Fruit fly (Drosophila melanogaster): ENCODE measurements around the gene nero.

Gene nero

dm6 chr3R:31745629-31746081, 1.7 kb downstream of the nero start, which contains the start of gene awd (continued):
- TF ChIP-seq usp (GFP tag; optimal IDR thresholded peaks at IDR 0.05) (no peak), NFAT (GFP tag; IDR thresholded peaks at IDR 0.05) (peak; percentile 14; the same call in 1 of the 2 replicates), CG2116 (GFP tag; optimal IDR thresholded peaks at IDR 0.05) (peak; percentile 37), CG14710 (tag; optimal IDR thresholded peaks at IDR 0.05) (peak; percentile 45), Pdp1 (GFP tag; optimal IDR thresholded peaks at IDR 0.05) (peak in 1 of 2 experiments; percentile 4), eve (GFP tag; optimal IDR thresholded peaks at IDR 0.05) (no peak), scrt (GFP tag; optimal IDR thresholded peaks at IDR 0.05) (peak; percentile 16), oc (tag; optimal IDR thresholded peaks at IDR 0.05) (no peak), bsh (GFP tag; optimal IDR thresholded peaks at IDR 0.05) (no peak), ro (GFP tag; IDR thresholded peaks at IDR 0.05) (no peak), MBD-R2 (GFP tag; IDR thresholded peaks at IDR 0.05) (peak; percentile 73), knrl (GFP tag; IDR thresholded peaks at IDR 0.05; ENCODE audit: partially characterized antibody) (0 out of 3 replicates have a peak, but pooled peaks have one; percentile 18), Med (GFP tag) (peak; percentile 61), CG6689 (GFP tag; IDR thresholded peaks at IDR 0.05) (no peak), CG8290 (GFP tag; optimal IDR thresholded peaks at IDR 0.05) (no peak), CG8290 (tag; optimal IDR thresholded peaks at IDR 0.05) (peak in 1 of 2 experiments; percentile 40), CG4617 (GFP tag; optimal IDR thresholded peaks at IDR 0.05; ENCODE audit: borderline replicate concordance) (peak; percentile 48), unc-4 (GFP tag; IDR thresholded peaks at IDR 0.05; ENCODE audit: partially characterized antibody) (0 out of 2 replicates have a peak, but pooled peaks have one; percentile 18), pros (GFP tag; optimal IDR thresholded peaks at IDR 0.05) (no peak), CG14050 (GFP tag; IDR thresholded peaks at IDR 0.05) (no peak), CG2199 (GFP tag; IDR thresholded peaks at IDR 0.05) (0 out of 3 replicates have a peak, but pooled peaks have one; percentile 11), vnd (GFP tag; IDR thresholded peaks at IDR 0.05; ENCODE audit: partially characterized antibody) (no peak), pfk (GFP tag; optimal IDR thresholded peaks at IDR 0.05) (peak; percentile 30), Scr (GFP tag; IDR thresholded peaks at IDR 0.05; ENCODE audit: partially characterized antibody) (0 out of 2 replicates have a peak, but pooled peaks have one; percentile 10), onecut (GFP tag; IDR thresholded peaks at IDR 0.05) (peak; percentile 75), her (GFP tag; optimal IDR thresholded peaks at IDR 0.05) (peak; percentile 77), chinmo (GFP tag; IDR thresholded peaks at IDR 0.05; ENCODE audit: partially characterized antibody) (0 out of 4 replicates have a peak, but pooled peaks have one; percentile 44), CG3281 (GFP tag; optimal IDR thresholded peaks at IDR 0.05) (peak; percentile 34), CG17186 (GFP tag; optimal IDR thresholded peaks at IDR 0.05) (peak; percentile 60), crp (GFP tag; optimal IDR thresholded peaks at IDR 0.05) (peak in 1 of 2 experiments; percentile 28), phol (tag; optimal IDR thresholded peaks at IDR 0.05) (peak; percentile 56), E2f2 (GFP tag; IDR thresholded peaks at IDR 0.05) (peak; percentile 74), Poxn (GFP tag; IDR thresholded peaks at IDR 0.05) (no peak), kni (GFP tag; optimal IDR thresholded peaks at IDR 0.05) (no peak), Hsf (GFP tag; optimal IDR thresholded peaks at IDR 0.05) (no peak), BEAF-32 (GFP tag; optimal IDR thresholded peaks at IDR 0.05) (peak; percentile 43), CG16813 (GFP tag; IDR thresholded peaks at IDR 0.05; ENCODE audit: partially characterized antibody) (peak; percentile 35; the same call in 1 of the 3 replicates), salm (tag; optimal IDR thresholded peaks at IDR 0.05) (no peak), CG13287 (GFP tag; IDR thresholded peaks at IDR 0.05; ENCODE audit: partially characterized antibody) (peak; percentile 23; the same call in 1 of the 2 replicates), CG14860 (GFP tag; IDR thresholded peaks at IDR 0.05; ENCODE audit: partially characterized antibody) (no peak), CG10267 (tag; optimal IDR thresholded peaks at IDR 0.05) (peak; percentile 30), ssp (GFP tag; IDR thresholded peaks at IDR 0.05) (no peak), hbn (GFP tag; IDR thresholded peaks at IDR 0.05; ENCODE audit: partially characterized antibody) (0 out of 2 replicates have a peak, but pooled peaks have one; percentile 18), sug (tag; optimal IDR thresholded peaks at IDR 0.05) (peak; percentile 76), HLHmδ (GFP tag; optimal IDR thresholded peaks at IDR 0.05) (peak; percentile 18), CG4282 (GFP tag; optimal IDR thresholded peaks at IDR 0.05) (peak; percentile 35), sens (GFP tag) (peak; percentile 33), Sin3A (optimal IDR thresholded peaks at IDR 0.05) (peak; percentile 20), Kr (GFP tag; optimal IDR thresholded peaks at IDR 0.05) (no peak)
